In genomic region chrII:14195931-14196330, ce11 we compare ENCODE assay signal across 3 worm cellular contexts.
TF ChIP-seq lines count a peak whose summit lies in the region.

No protein-coding gene starts in this region.

TF ChIP-seq in whole organism, L1 larva, 84 proteins besides CTCF, POLR2A, EP300 and RAD21:
- TF ChIP-seq lin-14 (GFP tag; optimal IDR thresholded peaks at IDR 0.05; lab: Kevin White, UChicago): peak; percentile 41
- no peak for TF ChIP-seq hpl-2 (GFP tag; optimal IDR thresholded peaks at IDR 0.05; lab: Kevin White, UChicago)
- TF ChIP-seq zag-1 (tag; optimal IDR thresholded peaks at IDR 0.05; lab: Kevin White, UChicago): peak; percentile 86
- no peak for TF ChIP-seq ets-5 (GFP tag; IDR thresholded peaks at IDR 0.05; lab: Robert Waterston, UW)
- TF ChIP-seq efl-1 (optimal IDR thresholded peaks at IDR 0.05; lab: Kevin White, UChicago): no peak
- TF ChIP-seq efl-1 (GFP tag; optimal IDR thresholded peaks at IDR 0.05 in 1 of 2; lab: Kevin White, UChicago): peak in 1 of 2 experiments; percentile 57
- no peak for TF ChIP-seq zip-4 (GFP tag; optimal IDR thresholded peaks at IDR 0.05; lab: Kevin White, UChicago)
- TF ChIP-seq xbp-1 (tag; optimal IDR thresholded peaks at IDR 0.05; lab: Kevin White, UChicago): no peak
- no peak for TF ChIP-seq F16B12.6 (tag; optimal IDR thresholded peaks at IDR 0.05; lab: Kevin White, UChicago)
- TF ChIP-seq unc-62 (GFP tag; optimal IDR thresholded peaks at IDR 0.05; lab: Kevin White, UChicago): no peak
- no peak for TF ChIP-seq ces-1 (GFP tag; optimal IDR thresholded peaks at IDR 0.05; lab: Kevin White, UChicago)
- no peak for TF ChIP-seq mdl-1 (tag; optimal IDR thresholded peaks at IDR 0.05; lab: Kevin White, UChicago)
- TF ChIP-seq mep-1 (tag; optimal IDR thresholded peaks at IDR 0.05; lab: Kevin White, UChicago): no peak
- peak; percentile 14 for TF ChIP-seq nhr-47 (tag; optimal IDR thresholded peaks at IDR 0.05; lab: Kevin White, UChicago)
- TF ChIP-seq nhr-84 (tag; optimal IDR thresholded peaks at IDR 0.05; lab: Kevin White, UChicago): no peak
- no peak for TF ChIP-seq pag-3 (tag; optimal IDR thresholded peaks at IDR 0.05; lab: Kevin White, UChicago; ENCODE audit: borderline replicate concordance, insufficient read depth)
- peak; percentile 20 for TF ChIP-seq nhr-71 (tag; optimal IDR thresholded peaks at IDR 0.05; lab: Kevin White, UChicago)
- peak in 1 of 2 experiments; percentile 51 for TF ChIP-seq ztf-11 (tag; optimal IDR thresholded peaks at IDR 0.05; lab: Kevin White, UChicago)
- peak; percentile 16 for TF ChIP-seq swsn-7 (tag; optimal IDR thresholded peaks at IDR 0.05; lab: Kevin White, UChicago)
- no peak for TF ChIP-seq efl-3 (GFP tag; optimal IDR thresholded peaks at IDR 0.05; lab: Kevin White, UChicago)
- TF ChIP-seq hlh-17 (GFP tag; optimal IDR thresholded peaks at IDR 0.05; lab: Kevin White, UChicago; ENCODE audit: borderline replicate concordance): no peak
- TF ChIP-seq lin-13 (GFP tag; optimal IDR thresholded peaks at IDR 0.05; lab: Kevin White, UChicago): no peak
- peak; percentile 9 to 18 for TF ChIP-seq lsy-2 (tag; optimal IDR thresholded peaks at IDR 0.05; lab: Kevin White, UChicago)
- TF ChIP-seq grh-1 (GFP tag; IDR thresholded peaks at IDR 0.05; lab: Robert Waterston, UW): no peak
- TF ChIP-seq nhr-90 (tag; optimal IDR thresholded peaks at IDR 0.05; lab: Kevin White, UChicago; ENCODE audit: poor library complexity): no peak
- TF ChIP-seq nhr-28 (tag; optimal IDR thresholded peaks at IDR 0.05; lab: Kevin White, UChicago): no peak
- peak; percentile 51; the same call in 1 of the 2 replicates for TF ChIP-seq mab-9 (GFP tag; IDR thresholded peaks at IDR 0.05; lab: Robert Waterston, UW)
- TF ChIP-seq sptf-1 (tag; optimal IDR thresholded peaks at IDR 0.05; lab: Kevin White, UChicago): no peak
- peak; percentile 77 for TF ChIP-seq unc-86 (tag; optimal IDR thresholded peaks at IDR 0.05; lab: Kevin White, UChicago)

TF ChIP-seq in whole organism, L4 larva, 104 proteins besides CTCF, POLR2A, EP300 and RAD21:
- TF ChIP-seq nhr-76 (tag; optimal IDR thresholded peaks at IDR 0.05; lab: Kevin White, UChicago) (no peak), F49E8.2 (tag; optimal IDR thresholded peaks at IDR 0.05; lab: Kevin White, UChicago; ENCODE audit: borderline replicate concordance) (no peak), aha-1 (tag; lab: Kevin White, UChicago) (peak; percentile 81)
TF ChIP-seq in whole organism, L4 larva: peak in this region for 1.

TF ChIP-seq in whole organism, late embryonic, 69 proteins besides CTCF, POLR2A, EP300 and RAD21:
- TF ChIP-seq hlh-13 (GFP tag; optimal IDR thresholded peaks at IDR 0.05; lab: Kevin White, UChicago) (no peak), unc-42 (tag; optimal IDR thresholded peaks at IDR 0.05; lab: Kevin White, UChicago) (peak; percentile 8), ceh-31 (tag; optimal IDR thresholded peaks at IDR 0.05; lab: Kevin White, UChicago) (peak; percentile 17), ceh-19 (GFP tag; optimal IDR thresholded peaks at IDR 0.05; lab: Kevin White, UChicago) (no peak)

Comparison
In these comparisons a context has a peak if more than half of its experiments do, and no peak if none do; other contexts are left out.
1. Of the 29 proteins assayed by ChIP-seq in both whole organism, L4 larva and whole organism, L1 larva: peak only in whole organism, L4 larva: aha-1; only in whole organism, L1 larva: lsy-2 and zag-1; in both: none; in neither: 25; mixed calls (peak in some experiments, not most) for 1.